Worm (Caenorhabditis elegans): ENCODE results near the gene cpi-1.

Gene cpi-1

DNA sequence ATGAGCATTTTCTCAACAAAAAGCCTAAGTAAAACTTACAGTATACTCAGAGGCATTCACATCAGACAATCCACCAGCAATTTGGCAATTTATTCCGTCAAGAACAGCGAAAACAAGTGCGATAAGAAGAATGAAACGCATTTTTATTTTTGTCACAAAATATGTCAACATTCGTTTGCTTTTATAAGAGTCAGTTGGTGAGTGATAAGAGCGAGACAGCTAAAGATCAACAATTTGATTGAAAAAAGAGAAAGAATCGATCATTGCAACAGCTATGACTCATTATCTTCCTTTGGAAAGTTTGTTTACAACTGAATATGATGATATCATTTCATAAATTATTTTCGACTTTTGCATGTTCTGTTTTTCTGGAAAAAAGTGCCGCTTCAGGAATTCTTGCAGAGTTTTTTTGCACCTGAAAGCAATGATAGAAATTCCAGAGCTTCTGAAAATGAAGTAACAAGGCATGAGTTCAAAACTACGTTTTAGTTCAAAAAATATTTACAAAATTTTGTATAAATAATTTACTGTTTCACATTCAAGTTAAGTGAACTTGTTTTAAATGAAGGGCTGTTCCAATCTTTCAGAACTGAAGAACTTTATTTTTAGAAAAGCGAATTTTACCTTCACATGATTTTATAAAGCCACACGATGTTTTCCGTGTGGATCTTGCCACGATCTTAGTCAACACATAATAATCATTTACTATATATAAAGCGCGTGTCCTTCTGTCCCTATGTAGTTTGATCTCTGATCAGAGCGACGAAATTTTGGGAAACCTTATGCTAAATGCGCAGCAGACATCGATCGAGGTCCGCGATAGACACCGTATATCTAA, at the start of gene cpi-1:
Gene cpi-1, minus strand, starts transcription at position 204 of the 838 bp plus-strand sequence.
- TF ChIP-seq elt-2 (tag; optimal IDR thresholded peaks at IDR 0.05) = peak; percentile 1
- TF ChIP-seq pha-2 (tag; optimal IDR thresholded peaks at IDR 0.05) = no peak

DNA sequence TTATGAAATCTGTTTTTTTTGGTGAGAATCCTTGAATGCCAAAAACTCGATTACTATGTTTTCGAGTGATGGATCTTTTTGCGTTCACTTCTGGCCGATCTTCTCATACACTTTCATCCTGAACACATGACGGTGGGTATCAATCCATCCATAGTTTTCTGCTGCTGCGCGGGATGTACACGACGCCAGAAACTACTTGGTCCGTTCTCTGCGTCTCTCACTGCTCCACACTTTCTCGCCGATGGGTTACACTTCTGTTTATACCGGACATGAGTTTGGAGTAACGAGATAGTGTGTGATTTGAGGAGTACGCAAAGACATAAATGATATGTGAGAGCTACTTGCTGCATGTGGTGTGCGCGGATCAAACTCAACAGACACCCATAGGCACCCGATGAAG, 47.2 kb upstream of the cpi-1 start:
- peak; percentile 35 for TF ChIP-seq hlh-30 (tag; optimal IDR thresholded peaks at IDR 0.05; ENCODE audit: insufficient read depth)
- TF ChIP-seq unc-55 (GFP tag; optimal IDR thresholded peaks at IDR 0.05) = peak; percentile 46
- TF ChIP-seq F13H6.1 (tag; optimal IDR thresholded peaks at IDR 0.05) = no peak
- TF ChIP-seq ceh-30 (tag; optimal IDR thresholded peaks at IDR 0.05) = no peak

DNA sequence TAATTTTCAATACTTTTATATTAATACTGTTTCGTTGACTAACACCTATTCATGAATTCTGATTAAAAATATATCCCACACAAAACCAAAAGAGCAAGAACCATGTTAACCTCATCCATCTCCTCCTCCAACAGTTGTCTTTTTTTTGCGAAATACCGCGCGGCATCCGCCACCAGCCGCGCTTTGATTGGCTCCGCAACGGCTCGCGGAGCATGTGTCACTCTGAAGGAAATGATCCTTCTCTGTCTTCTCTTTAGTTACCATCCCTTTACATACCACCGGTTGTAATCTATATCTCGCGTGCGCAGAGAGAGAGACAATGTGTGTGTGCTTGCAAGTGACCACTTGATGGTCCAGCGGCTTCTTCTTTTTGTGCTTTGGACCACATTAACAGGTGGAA, 42.1 kb upstream of the cpi-1 start:
- TF ChIP-seq ceh-24 (tag; optimal IDR thresholded peaks at IDR 0.05) = no peak
- no peak for TF ChIP-seq C38D4.7 (GFP tag; optimal IDR thresholded peaks at IDR 0.05)
- no peak for TF ChIP-seq ahr-1 (tag; optimal IDR thresholded peaks at IDR 0.05)
- no peak for TF ChIP-seq T23F11.4 (GFP tag; optimal IDR thresholded peaks at IDR 0.05)
- TF ChIP-seq unc-55 (GFP tag; optimal IDR thresholded peaks at IDR 0.05) = peak; percentile 45
- no peak for TF ChIP-seq tbx-7 (tag; optimal IDR thresholded peaks at IDR 0.05)
- TF ChIP-seq nfya-1 (tag; optimal IDR thresholded peaks at IDR 0.05) = peak; percentile 60
- TF ChIP-seq hlh-6 (tag; optimal IDR thresholded peaks at IDR 0.05) = no peak
- no peak for TF ChIP-seq F13H6.1 (tag; optimal IDR thresholded peaks at IDR 0.05)

ce11 chrIV:6134639-6135038, 41.2 kb upstream of the cpi-1 start:
- no peak for TF ChIP-seq ceh-24 (tag; optimal IDR thresholded peaks at IDR 0.05)
- TF ChIP-seq gmeb-2 (tag; optimal IDR thresholded peaks at IDR 0.05) = no peak
- no peak for TF ChIP-seq ceh-31 (tag; optimal IDR thresholded peaks at IDR 0.05)
- no peak for TF ChIP-seq fkh-10 (GFP tag; optimal IDR thresholded peaks at IDR 0.05)
- no peak for TF ChIP-seq T23F11.4 (GFP tag; optimal IDR thresholded peaks at IDR 0.05)
- TF ChIP-seq lim-6 (tag; optimal IDR thresholded peaks at IDR 0.05) = no peak
- no peak for TF ChIP-seq ets-4 (tag; optimal IDR thresholded peaks at IDR 0.05)
- TF ChIP-seq ceh-30 (tag; optimal IDR thresholded peaks at IDR 0.05) = no peak
- TF ChIP-seq elt-2 (tag; optimal IDR thresholded peaks at IDR 0.05) = no peak
- no peak for TF ChIP-seq ceh-48 (tag; optimal IDR thresholded peaks at IDR 0.05)
- TF ChIP-seq ceh-9 (tag; optimal IDR thresholded peaks at IDR 0.05) = no peak
- no peak for TF ChIP-seq tbx-7 (tag; optimal IDR thresholded peaks at IDR 0.05)
- no peak for TF ChIP-seq ama-1 (optimal IDR thresholded peaks at IDR 0.05)

- TF ChIP-seq pax-1 (tag; optimal IDR thresholded peaks at IDR 0.05) (no peak), ref-2 (tag; optimal IDR thresholded peaks at IDR 0.05) (no peak), T23F11.4 (GFP tag; optimal IDR thresholded peaks at IDR 0.05) (no peak), hlh-15 (tag; optimal IDR thresholded peaks at IDR 0.05) (no peak), npax-4 (tag; optimal IDR thresholded peaks at IDR 0.05) (no peak), ttx-3 (tag; optimal IDR thresholded peaks at IDR 0.05) (no peak), sox-2 (GFP tag; IDR thresholded peaks at IDR 0.05) (no peak), pat-9 (tag; optimal IDR thresholded peaks at IDR 0.05) (no peak), unc-55 (GFP tag; optimal IDR thresholded peaks at IDR 0.05) (no peak), pros-1 (tag; optimal IDR thresholded peaks at IDR 0.05) (no peak), rnt-1 (tag; optimal IDR thresholded peaks at IDR 0.05) (no peak), lim-6 (tag; optimal IDR thresholded peaks at IDR 0.05) (no peak), hlh-13 (GFP tag; optimal IDR thresholded peaks at IDR 0.05) (no peak), unc-3 (GFP tag; conservative IDR thresholded peaks at IDR 0.05) (no peak), unc-3 (tag; optimal IDR thresholded peaks at IDR 0.05) (no peak), unc-86 (tag; optimal IDR thresholded peaks at IDR 0.05) (no peak), elt-2 (tag; optimal IDR thresholded peaks at IDR 0.05) (no peak), hlh-8 (tag; optimal IDR thresholded peaks at IDR 0.05) (no peak)
Observed at ce11 chrIV:6130437-6130836, 37.0 kb upstream of the cpi-1 start.
